Worm (Caenorhabditis elegans) whole organism, L1 larva: ENCODE data around the gene Y15E3A.3.

Experiments
- C16A3.4 ChIP-seq: fragments of 150-350 bp; optimal IDR thresholded peaks from 2 replicates; lab custom pipeline; 2014; ENCODE audit warnings: missing biosample characterization, missing genetic modification characterization
- Y116A8C.19 ChIP-seq: sonication (generic microtip); optimal IDR thresholded peaks from 2 replicates; lab custom pipeline; 2016; ENCODE audit warnings: missing compliant biosample characterization, missing genetic modification characterization, borderline replicate concordance
- aly-2 ChIP-seq: fragments of 150-350 bp; optimal IDR thresholded peaks from 2 replicates; lab custom pipeline; 2014; ENCODE audit warnings: missing biosample characterization, missing genetic modification characterization
- ama-1 ChIP-seq: fragments of 150-350 bp; optimal IDR thresholded peaks from 2 replicates; lab custom pipeline; 2014
- ceh-8 ChIP-seq: fragments of 200-800 bp; sonication (Bioruptor generic); optimal IDR thresholded peaks from 2 replicates; lab custom pipeline; 2018; ENCODE audit warnings: mild to moderate bottlenecking, missing genetic modification characterization, moderate library complexity, missing compliant biosample characterization
- ceh-88 ChIP-seq: fragments of 200-800 bp; sonication (Bioruptor generic); IDR thresholded peaks from 2 replicates; pipeline ENCODE4 v1.3.6; 2022; ENCODE audit warnings: missing genetic modification characterization, missing compliant biosample characterization
- ces-1 ChIP-seq: fragments of 150-350 bp; optimal IDR thresholded peaks from 2 replicates; lab custom pipeline; 2014; ENCODE audit warnings: missing biosample characterization, missing genetic modification reagents, missing genetic modification characterization
- dpl-1 ChIP-seq, 3 experiments: fragments of 150-350 bp in 2 of 3; sonication (generic microtip) in 1 of 3; optimal IDR thresholded peaks; 2 replicates each; lab custom pipeline; 2014 to 2017; ENCODE audit warnings: missing biosample characterization in 3 of 3, missing genetic modification characterization in 3 of 3, missing genetic modification reagents in 3 of 3
- dsc-1 ChIP-seq: sonication (generic microtip); optimal IDR thresholded peaks from 2 replicates; lab custom pipeline; 2016; ENCODE audit warnings: mild to moderate bottlenecking, missing genetic modification characterization, missing compliant biosample characterization
- egl-13 ChIP-seq: sonication (generic microtip); optimal IDR thresholded peaks from 2 replicates; lab custom pipeline; 2016; ENCODE audit warnings: missing genotype, missing genetic modification reagents, missing genetic modification characterization, missing compliant biosample characterization
- elt-2 ChIP-seq: sonication (generic microtip); optimal IDR thresholded peaks from 2 replicates; lab custom pipeline; 2016; ENCODE audit warnings: missing genetic modification characterization, mild to moderate bottlenecking, inconsistent platforms, missing compliant biosample characterization, missing genetic modification reagents
- elt-3 ChIP-seq, 6 experiments: fragments of 150-350 bp in 1 of 6; sonication (generic microtip); optimal IDR thresholded peaks; 2 replicates each; lab custom pipeline; 2017 to 2018; ENCODE audit warnings: missing biosample characterization in 6 of 6, missing genetic modification characterization in 6 of 6, inconsistent platforms in 1 of 6
- ets-5 ChIP-seq: fragments of 200-800 bp; sonication (Bioruptor generic); IDR thresholded peaks from 2 replicates; pipeline ENCODE4 v1.3.6; 2022; ENCODE audit warnings: missing genetic modification characterization, missing compliant biosample characterization
- fkh-4 ChIP-seq: sonication (generic microtip); optimal IDR thresholded peaks from 2 replicates; lab custom pipeline; 2016; ENCODE audit warnings: missing compliant biosample characterization, missing genetic modification characterization, borderline replicate concordance
- fos-1 ChIP-seq: fragments of 150-350 bp; optimal IDR thresholded peaks from 2 replicates; lab custom pipeline; 2014; ENCODE audit warnings: missing biosample characterization, missing genetic modification characterization
- grh-1 ChIP-seq: fragments of 200-800 bp; sonication (Bioruptor generic); IDR thresholded peaks from 2 replicates; pipeline ENCODE4 v1.3.6; 2022; ENCODE audit warnings: missing genetic modification reagents, missing genetic modification characterization, missing compliant biosample characterization
- hlh-17 ChIP-seq: fragments of 200-800 bp; sonication (Bioruptor generic); optimal IDR thresholded peaks from 2 replicates; lab custom pipeline; 2018; ENCODE audit warnings: missing genetic modification characterization, mild to moderate bottlenecking, missing compliant biosample characterization, moderate library complexity, borderline replicate concordance
- hlh-4 ChIP-seq: sonication (generic microtip); optimal IDR thresholded peaks from 2 replicates; lab custom pipeline; 2016; ENCODE audit warnings: mild to moderate bottlenecking, missing genetic modification characterization, missing compliant biosample characterization
- irx-1 ChIP-seq: sonication (generic microtip); optimal IDR thresholded peaks from 2 replicates; lab custom pipeline; 2016; ENCODE audit warnings: missing genetic modification characterization, missing compliant biosample characterization
- isw-1 ChIP-seq: fragments of 200-800 bp; sonication (Bioruptor generic); IDR thresholded peaks from 2 replicates; pipeline ENCODE4 v1.3.6; 2022; ENCODE audit warnings: missing genetic modification characterization, missing compliant biosample characterization
- jun-1 ChIP-seq: fragments of 150-350 bp; optimal IDR thresholded peaks from 2 replicates; lab custom pipeline; 2014; ENCODE audit warnings: missing biosample characterization, missing genetic modification reagents, missing genetic modification characterization
- lin-13 ChIP-seq: fragments of 150-350 bp; optimal IDR thresholded peaks from 2 replicates; lab custom pipeline; 2014; ENCODE audit warnings: missing biosample characterization, missing genetic modification reagents, missing genetic modification characterization
- lin-15B ChIP-seq: fragments of 150-350 bp; sonication (generic microtip); optimal IDR thresholded peaks from 3 replicates; lab custom pipeline; 2014; ENCODE audit warnings: missing biosample characterization, missing genetic modification characterization
- lin-35 ChIP-seq, 2 experiments: fragments of 150-350 bp; optimal IDR thresholded peaks; 2 replicates each; lab custom pipeline; 2014; ENCODE audit warnings: missing biosample characterization in 2 of 2, missing genetic modification characterization in 2 of 2, missing genetic modification reagents in 2 of 2
- lin-39 ChIP-seq: fragments of 150-350 bp; optimal IDR thresholded peaks from 2 replicates; lab custom pipeline; 2014; ENCODE audit warnings: missing biosample characterization, missing genetic modification reagents, missing genetic modification characterization
- lir-3 ChIP-seq: sonication (generic microtip); optimal IDR thresholded peaks from 2 replicates; lab custom pipeline; 2016; ENCODE audit warnings: mild to moderate bottlenecking, missing genetic modification characterization, moderate library complexity, missing compliant biosample characterization; ENCODE audit not compliant: poor library complexity
- lsy-2 ChIP-seq, 2 experiments: fragments of 150-350 bp; optimal IDR thresholded peaks; 2 replicates each; lab custom pipeline; 2014; ENCODE audit warnings: missing biosample characterization in 2 of 2, missing genetic modification characterization in 2 of 2
- mdl-1 ChIP-seq, 2 experiments: fragments of 150-350 bp; optimal IDR thresholded peaks; 2 replicates each; lab custom pipeline; 2014 to 2017; ENCODE audit warnings: missing biosample characterization in 2 of 2, missing genetic modification characterization in 2 of 2, inconsistent platforms in 1 of 2
- mef-2 ChIP-seq: fragments of 150-350 bp; optimal IDR thresholded peaks from 2 replicates; lab custom pipeline; 2014; ENCODE audit warnings: missing biosample characterization, missing genetic modification characterization
- mep-1 ChIP-seq: fragments of 150-350 bp; optimal IDR thresholded peaks from 2 replicates; lab custom pipeline; 2014; ENCODE audit warnings: missing biosample characterization, missing genetic modification characterization
- nhr-12 ChIP-seq: sonication (generic microtip); optimal IDR thresholded peaks from 2 replicates; lab custom pipeline; 2017; ENCODE audit warnings: missing biosample characterization, missing genetic modification characterization
- nhr-19 ChIP-seq: fragments of 200-800 bp; sonication (Bioruptor generic); conservative IDR thresholded peaks from 2 replicates; pipeline ENCODE4 v1.3.6; 2022; ENCODE audit warnings: missing genetic modification characterization, missing compliant biosample characterization
- nhr-20 ChIP-seq: sonication (generic microtip); optimal IDR thresholded peaks from 2 replicates; lab custom pipeline; 2016; ENCODE audit warnings: mild to moderate bottlenecking, missing genetic modification characterization, missing compliant biosample characterization
- nhr-28 ChIP-seq: fragments of 150-350 bp; optimal IDR thresholded peaks from 2 replicates; lab custom pipeline; 2014; ENCODE audit warnings: missing biosample characterization, missing genetic modification characterization
- nhr-47 ChIP-seq: sonication (generic microtip); optimal IDR thresholded peaks from 2 replicates; lab custom pipeline; 2016; ENCODE audit warnings: mild to moderate bottlenecking, missing genetic modification characterization, moderate library complexity, missing compliant biosample characterization
- nhr-71 ChIP-seq: sonication (generic microtip); optimal IDR thresholded peaks from 2 replicates; lab custom pipeline; 2016; ENCODE audit warnings: mild to moderate bottlenecking, missing genetic modification characterization, moderate library complexity, missing compliant biosample characterization
- nhr-84 ChIP-seq: sonication (generic microtip); optimal IDR thresholded peaks from 2 replicates; lab custom pipeline; 2017; ENCODE audit warnings: missing biosample characterization, missing genetic modification characterization
- nhr-85 ChIP-seq: sonication (generic microtip); peaks from one replicate; lab custom pipeline; 2016; ENCODE audit warnings: missing genetic modification characterization, inconsistent platforms, missing compliant biosample characterization
- nhr-90 ChIP-seq: sonication (generic microtip); optimal IDR thresholded peaks from 2 replicates; lab custom pipeline; 2016; ENCODE audit warnings: mild to moderate bottlenecking, missing genetic modification characterization, missing compliant biosample characterization; ENCODE audit not compliant: poor library complexity
- pax-3 ChIP-seq: fragments of 200-800 bp; sonication (Bioruptor generic); optimal IDR thresholded peaks from 2 replicates; lab custom pipeline; 2018; ENCODE audit warnings: mild to moderate bottlenecking, missing genetic modification characterization, moderate library complexity, missing compliant biosample characterization
- skn-1 ChIP-seq: fragments of 150-350 bp; optimal IDR thresholded peaks from 2 replicates; lab custom pipeline; 2014; ENCODE audit warnings: missing biosample characterization, missing genetic modification characterization
- snpc-4 ChIP-seq: fragments of 150-350 bp; optimal IDR thresholded peaks from 2 replicates; lab custom pipeline; 2014; ENCODE audit warnings: missing biosample characterization, missing genetic modification characterization
- snu-23 ChIP-seq: sonication (generic microtip); optimal IDR thresholded peaks from 2 replicates; lab custom pipeline; 2016; ENCODE audit warnings: missing genetic modification characterization, missing compliant biosample characterization
- sup-37 ChIP-seq: fragments of 200-800 bp; sonication (Bioruptor generic); optimal IDR thresholded peaks from 2 replicates; lab custom pipeline; 2018; ENCODE audit warnings: mild to moderate bottlenecking, missing genetic modification characterization, missing compliant biosample characterization
- swsn-7 ChIP-seq: sonication (generic microtip); optimal IDR thresholded peaks from 2 replicates; lab custom pipeline; 2016; ENCODE audit warnings: missing genetic modification characterization, missing compliant biosample characterization
- tbx-2 ChIP-seq: sonication (generic microtip); optimal IDR thresholded peaks from 2 replicates; lab custom pipeline; 2016; ENCODE audit warnings: missing genetic modification characterization, missing compliant biosample characterization
- tlp-1 ChIP-seq: fragments of 150-350 bp; optimal IDR thresholded peaks from 2 replicates; lab custom pipeline; 2014; ENCODE audit warnings: missing biosample characterization, missing genetic modification characterization
- unc-130 ChIP-seq: fragments of 150-350 bp; optimal IDR thresholded peaks from 2 replicates; lab custom pipeline; 2017; ENCODE audit warnings: missing biosample characterization, missing genetic modification characterization, inconsistent platforms
- xbp-1 ChIP-seq: sonication (generic microtip); optimal IDR thresholded peaks from 2 replicates; lab custom pipeline; 2016; ENCODE audit warnings: missing genetic modification characterization, missing compliant biosample characterization
- zag-1 ChIP-seq: fragments of 150-350 bp; optimal IDR thresholded peaks from 2 replicates; lab custom pipeline; 2014; ENCODE audit warnings: missing biosample characterization, missing genetic modification characterization
- zip-4 ChIP-seq: fragments of 200-800 bp; sonication (Bioruptor generic); optimal IDR thresholded peaks from 2 replicates; lab custom pipeline; 2018; ENCODE audit warnings: mild to moderate bottlenecking, missing genetic modification characterization, moderate library complexity, missing compliant biosample characterization

Y15E3A.3 gene

DNA sequence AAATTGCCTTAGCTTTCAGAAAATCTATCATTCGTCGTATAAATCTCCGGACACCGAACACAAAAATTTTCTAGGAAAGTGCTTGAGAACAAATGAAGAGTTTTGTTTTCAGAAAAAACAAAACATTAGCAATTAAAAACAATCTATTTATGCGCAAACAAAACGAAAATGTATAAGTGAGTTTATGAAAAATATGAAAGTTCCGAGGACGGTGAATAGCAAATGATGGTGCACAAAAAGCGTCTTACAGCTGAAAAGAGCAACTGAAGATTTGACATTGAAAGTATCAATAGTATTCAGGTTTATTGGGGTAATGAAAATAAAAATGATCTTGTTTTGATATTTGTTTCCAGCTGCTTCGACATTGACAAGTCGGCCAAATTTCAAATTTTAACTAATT, 25.6 kb downstream of the Y15E3A.3 start:
- TF ChIP-seq dpl-1 (GFP tag; optimal IDR thresholded peaks at IDR 0.05; lab: Kevin White, UChicago), result no peak
- no peak for TF ChIP-seq nhr-85 (tag; lab: Kevin White, UChicago)
- no peak for TF ChIP-seq nhr-90 (tag; lab: Kevin White, UChicago)
- no peak for TF ChIP-seq tlp-1
- no peak for TF ChIP-seq pax-3 (tag; lab: Kevin White, UChicago)
- TF ChIP-seq mep-1 (tag; lab: Kevin White, UChicago), result no peak
- TF ChIP-seq swsn-7, result no peak
- no peak for TF ChIP-seq ces-1
- no peak for TF ChIP-seq Y116A8C.19 (tag; lab: Kevin White, UChicago)
- no peak for TF ChIP-seq nhr-28 (tag; lab: Kevin White, UChicago)
- TF ChIP-seq lin-35 (GFP tag; optimal IDR thresholded peaks at IDR 0.05; lab: Kevin White, UChicago), result no peak
- no peak for TF ChIP-seq mdl-1 (tag; optimal IDR thresholded peaks at IDR 0.05; lab: Kevin White, UChicago)
- TF ChIP-seq nhr-84 (tag; lab: Kevin White, UChicago), result no peak
- TF ChIP-seq lin-15B, result no peak
- no peak for TF ChIP-seq hlh-4 (tag; lab: Kevin White, UChicago)
- no peak for TF ChIP-seq fos-1
- TF ChIP-seq lsy-2 (tag; optimal IDR thresholded peaks at IDR 0.05; lab: Kevin White, UChicago), result no peak
- TF ChIP-seq mef-2 (tag; lab: Kevin White, UChicago), result no peak
- TF ChIP-seq egl-13 (tag; lab: Kevin White, UChicago), result no peak
- TF ChIP-seq unc-130, result no peak

DNA sequence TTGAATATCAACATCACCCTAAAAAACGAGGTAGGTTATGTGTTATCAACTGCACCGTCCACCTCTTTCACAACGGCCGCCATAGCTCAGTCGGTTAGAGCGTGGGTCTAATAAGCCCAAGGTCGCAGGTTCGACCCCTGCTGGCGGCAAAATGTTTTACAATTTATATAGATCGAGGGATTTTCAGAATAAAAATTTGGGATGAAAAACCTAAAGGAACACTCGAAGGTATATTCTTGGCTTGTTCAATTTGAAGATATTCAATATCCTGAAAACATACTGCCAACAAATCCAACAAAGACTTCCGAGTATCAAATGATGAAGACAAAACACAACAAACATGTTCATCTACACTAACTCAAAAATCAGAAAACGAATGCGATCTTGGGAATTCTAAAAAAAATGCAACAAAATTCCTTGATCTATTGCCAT, 28.2 kb downstream of the Y15E3A.3 start:
- no peak for TF ChIP-seq hlh-17 (GFP tag; lab: Kevin White, UChicago)
- no peak for TF ChIP-seq zip-4 (GFP tag; lab: Kevin White, UChicago)
- peak; percentile 52 for TF ChIP-seq nhr-71
- no peak for TF ChIP-seq sup-37 (GFP tag; lab: Kevin White, UChicago)
- no peak for TF ChIP-seq skn-1 (tag; lab: Kevin White, UChicago)
- TF ChIP-seq ceh-88, result no peak
- peak; percentile 38 for TF ChIP-seq nhr-20
- peak; percentile 45 for TF ChIP-seq snu-23 (GFP tag; lab: Kevin White, UChicago)
- no peak for TF ChIP-seq zag-1 (tag; lab: Kevin White, UChicago)
- TF ChIP-seq aly-2 (tag; lab: Kevin White, UChicago), result no peak
- TF ChIP-seq fkh-4 (tag; lab: Kevin White, UChicago), result no peak
- TF ChIP-seq lin-13 (GFP tag; lab: Kevin White, UChicago), result no peak
- peak; percentile 22 for TF ChIP-seq lir-3 (tag; lab: Kevin White, UChicago)
- TF ChIP-seq Y116A8C.19 (tag; lab: Kevin White, UChicago), result no peak
- TF ChIP-seq nhr-90 (tag; lab: Kevin White, UChicago), result peak; percentile 60
- TF ChIP-seq irx-1 (tag; lab: Kevin White, UChicago), result peak; percentile 5
- TF ChIP-seq elt-3 (tag; optimal IDR thresholded peaks at IDR 0.05; lab: Kevin White, UChicago), result peak in 1 of 6 experiments; percentile 30
- TF ChIP-seq C16A3.4, result peak; percentile 8
- peak; percentile 52 for TF ChIP-seq mep-1 (tag; lab: Kevin White, UChicago)
- TF ChIP-seq elt-2 (tag; lab: Kevin White, UChicago), result peak; percentile 15
- TF ChIP-seq lin-35 (GFP tag; optimal IDR thresholded peaks at IDR 0.05; lab: Kevin White, UChicago), result peak in 1 of 2 experiments; percentile 40
- TF ChIP-seq nhr-47 (tag; lab: Kevin White, UChicago), result peak; percentile 56
- no peak for TF ChIP-seq jun-1 (tag; lab: Kevin White, UChicago)
- no peak for TF ChIP-seq ceh-8 (GFP tag; lab: Kevin White, UChicago)
- TF ChIP-seq mdl-1 (tag; optimal IDR thresholded peaks at IDR 0.05; lab: Kevin White, UChicago), result peak in 1 of 2 experiments; percentile 36
- peak; percentile 47 for TF ChIP-seq nhr-19 (GFP tag; lab: Robert Waterston, UW)
- TF ChIP-seq nhr-85 (tag; lab: Kevin White, UChicago), result peak; percentile 26
- TF ChIP-seq grh-1, result no peak
- no peak for TF ChIP-seq xbp-1 (tag; lab: Kevin White, UChicago)
- TF ChIP-seq snpc-4 (tag; lab: Kevin White, UChicago), result no peak
- TF ChIP-seq isw-1, result no peak
- no peak for TF ChIP-seq lin-39 (tag; lab: Kevin White, UChicago)
- TF ChIP-seq ets-5 (GFP tag; lab: Robert Waterston, UW), result no peak
- peak; percentile 26 for TF ChIP-seq dsc-1
- peak; percentile 25 for TF ChIP-seq swsn-7
- TF ChIP-seq lsy-2 (tag; optimal IDR thresholded peaks at IDR 0.05; lab: Kevin White, UChicago), result peak; percentile 13 to 39
- TF ChIP-seq nhr-12 (tag; lab: Kevin White, UChicago), result no peak
- no peak for TF ChIP-seq ama-1 (lab: Kevin White, UChicago)
- TF ChIP-seq tbx-2 (tag; lab: Kevin White, UChicago), result peak; percentile 6
- peak; percentile 4 for TF ChIP-seq fos-1
